Fruit fly (Drosophila melanogaster): Measurements from ENCODE around the gene CG7879.

DNA sequence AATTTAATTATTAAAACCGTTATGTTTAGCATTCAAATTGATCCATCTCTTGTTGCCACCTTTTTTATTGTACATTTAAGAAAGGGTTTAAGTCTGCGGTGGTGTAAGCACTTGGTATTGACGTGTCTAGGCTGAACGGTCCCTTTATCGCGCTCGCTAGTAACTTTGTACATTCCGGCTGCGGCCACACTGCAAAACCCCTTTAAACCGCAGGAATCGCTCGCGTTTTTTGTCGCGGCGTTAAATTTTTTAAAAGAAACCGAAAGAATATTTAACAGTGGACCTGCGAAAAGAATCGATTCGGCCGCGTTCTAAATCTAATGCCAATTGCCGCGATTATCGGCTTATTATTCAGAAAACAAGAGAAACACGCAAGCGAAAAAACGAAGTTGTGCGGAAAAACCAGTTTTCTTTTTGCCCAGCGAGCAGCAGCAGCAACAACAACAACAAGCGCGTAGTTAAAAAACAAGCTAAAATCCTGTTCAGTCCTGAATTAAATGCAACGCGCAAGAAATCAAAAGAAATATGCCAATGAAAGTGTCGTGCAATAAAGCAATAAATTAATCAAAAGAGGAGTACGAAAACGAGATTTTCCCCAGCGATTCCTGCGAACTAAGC is 8.2 kb upstream of the CG7879 start, which contains the start of gene CG13917:
- TF ChIP-seq brk (GFP tag; optimal IDR thresholded peaks at IDR 0.05) (no peak), usp (GFP tag; optimal IDR thresholded peaks at IDR 0.05) (no peak), Dfd (GFP tag; optimal IDR thresholded peaks at IDR 0.05) (no peak), CG9705 (GFP tag; optimal IDR thresholded peaks at IDR 0.05) (no peak), dl (GFP tag; optimal IDR thresholded peaks at IDR 0.05; ENCODE audit: insufficient read depth in 1 of 2, partially characterized antibody in 2 of 2) (no peak), CrebA (GFP tag; optimal IDR thresholded peaks at IDR 0.05; ENCODE audit: borderline replicate concordance) (no peak), OdsH (GFP tag; optimal IDR thresholded peaks at IDR 0.05) (no peak)

Data from whole organism, wandering third instar larva.